Worm (Caenorhabditis elegans) whole organism, L3 larva: ENCODE data around the gene ife-4.

Experiments
- elt-3 ChIP-seq, 3 experiments: fragments of 150-350 bp in 1 of 3; sonication (generic microtip) in 2 of 3; optimal IDR thresholded peaks; 2 replicates in 2 of 3; 4 replicates in 1 of 3; lab custom pipeline; 2014 to 2017; ENCODE audit warnings: missing biosample characterization in 3 of 3, missing genetic modification characterization in 3 of 3
- nfya-1 ChIP-seq: sonication (generic microtip); optimal IDR thresholded peaks from 2 replicates; lab custom pipeline; 2017; ENCODE audit warnings: missing genetic modification characterization, mild to moderate bottlenecking, missing compliant biosample characterization, antibody characterized with exemption, moderate library complexity; ENCODE audit not compliant: insufficient read depth
- nhr-237 ChIP-seq: fragments of 150-350 bp; optimal IDR thresholded peaks from 2 replicates; lab custom pipeline; 2014; ENCODE audit warnings: missing biosample characterization, missing genetic modification characterization
- nhr-25 ChIP-seq: sonication (generic microtip); optimal IDR thresholded peaks from 2 replicates; lab custom pipeline; 2017; ENCODE audit warnings: missing biosample characterization, missing genetic modification characterization
- nhr-77 ChIP-seq: fragments of 150-350 bp; optimal IDR thresholded peaks from 2 replicates; lab custom pipeline; 2014; ENCODE audit warnings: missing biosample characterization, missing genetic modification characterization
- unc-62 ChIP-seq: fragments of 150-350 bp; sonication (generic microtip); optimal IDR thresholded peaks from 4 replicates; lab custom pipeline; 2014; ENCODE audit warnings: missing biosample characterization, missing genetic modification reagents, missing genetic modification characterization

- TF ChIP-seq nhr-77 (tag; lab: Kevin White, UChicago) (no peak), nhr-237 (tag; lab: Kevin White, UChicago) (no peak), unc-62 (no peak), nhr-25 (no peak), elt-3 (tag; optimal IDR thresholded peaks at IDR 0.05; lab: Kevin White, UChicago) (no peak), nfya-1 (tag; lab: Kevin White, UChicago) (no peak)
Measured at ce11 chrX:1085000-1085399, 19.0 kb upstream of the ife-4 start.
